Worm (Caenorhabditis elegans) whole organism, L1 larva: ENCODE data around the gene set-15.

Experiments used
- C04F5.9 ChIP-seq: sonication (generic microtip); optimal IDR thresholded peaks from 2 replicates; lab custom pipeline; 2016; ENCODE audit warnings: missing genetic modification characterization, missing compliant biosample characterization
- C16A3.4 ChIP-seq: fragments of 150-350 bp; optimal IDR thresholded peaks from 2 replicates; lab custom pipeline; 2014; ENCODE audit warnings: missing biosample characterization, missing genetic modification characterization
- C34B4.2 ChIP-seq: sonication (generic microtip); optimal IDR thresholded peaks from 2 replicates; lab custom pipeline; 2017; ENCODE audit warnings: mild to moderate bottlenecking, missing genetic modification characterization, missing compliant biosample characterization
- F16B12.6 ChIP-seq: fragments of 150-350 bp; optimal IDR thresholded peaks from 2 replicates; lab custom pipeline; 2014; ENCODE audit warnings: missing biosample characterization, missing genetic modification characterization
- Y116A8C.19 ChIP-seq: sonication (generic microtip); optimal IDR thresholded peaks from 2 replicates; lab custom pipeline; 2016; ENCODE audit warnings: missing compliant biosample characterization, missing genetic modification characterization, borderline replicate concordance
- aha-1 ChIP-seq: fragments of 150-350 bp; optimal IDR thresholded peaks from 2 replicates; lab custom pipeline; 2014; ENCODE audit warnings: missing biosample characterization, missing genetic modification characterization
- alr-1 ChIP-seq: fragments of 200-800 bp; sonication (Bioruptor generic); optimal IDR thresholded peaks from 2 replicates; lab custom pipeline; 2018; ENCODE audit warnings: borderline replicate concordance, mild to moderate bottlenecking, missing genetic modification characterization, missing compliant biosample characterization
- aly-2 ChIP-seq: fragments of 150-350 bp; optimal IDR thresholded peaks from 2 replicates; lab custom pipeline; 2014; ENCODE audit warnings: missing biosample characterization, missing genetic modification characterization
- ama-1 ChIP-seq: fragments of 150-350 bp; optimal IDR thresholded peaks from 2 replicates; lab custom pipeline; 2014
- blmp-1 ChIP-seq: fragments of 150-350 bp; optimal IDR thresholded peaks from 2 replicates; lab custom pipeline; 2014; ENCODE audit warnings: missing biosample characterization, missing genetic modification characterization
- ceh-8 ChIP-seq: fragments of 200-800 bp; sonication (Bioruptor generic); optimal IDR thresholded peaks from 2 replicates; lab custom pipeline; 2018; ENCODE audit warnings: mild to moderate bottlenecking, missing genetic modification characterization, moderate library complexity, missing compliant biosample characterization
- ceh-88 ChIP-seq: fragments of 200-800 bp; sonication (Bioruptor generic); IDR thresholded peaks from 2 replicates; pipeline ENCODE4 v1.3.6; 2022; ENCODE audit warnings: missing genetic modification characterization, missing compliant biosample characterization
- ces-1 ChIP-seq: fragments of 150-350 bp; optimal IDR thresholded peaks from 2 replicates; lab custom pipeline; 2014; ENCODE audit warnings: missing biosample characterization, missing genetic modification reagents, missing genetic modification characterization
- dpl-1 ChIP-seq, 3 experiments: fragments of 150-350 bp in 2 of 3; sonication (generic microtip) in 1 of 3; optimal IDR thresholded peaks; 2 replicates each; lab custom pipeline; 2014 to 2017; ENCODE audit warnings: missing biosample characterization in 3 of 3, missing genetic modification characterization in 3 of 3, missing genetic modification reagents in 3 of 3
- efl-1 ChIP-seq, 4 experiments: fragments of 150-350 bp; optimal IDR thresholded peaks in 3 of 4; peaks in 1 of 4; 1 replicate in 1 of 4; 2 replicates in 3 of 4; lab custom pipeline; 2014; ENCODE audit warnings: missing biosample characterization in 2 of 4, missing genetic modification characterization in 2 of 4, missing genetic modification reagents in 2 of 4
- egl-13 ChIP-seq: sonication (generic microtip); optimal IDR thresholded peaks from 2 replicates; lab custom pipeline; 2016; ENCODE audit warnings: missing genotype, missing genetic modification reagents, missing genetic modification characterization, missing compliant biosample characterization
- elt-3 ChIP-seq, 6 experiments: fragments of 150-350 bp in 1 of 6; sonication (generic microtip); optimal IDR thresholded peaks; 2 replicates each; lab custom pipeline; 2017 to 2018; ENCODE audit warnings: missing biosample characterization in 6 of 6, missing genetic modification characterization in 6 of 6, inconsistent platforms in 1 of 6
- ets-5 ChIP-seq: fragments of 200-800 bp; sonication (Bioruptor generic); IDR thresholded peaks from 2 replicates; pipeline ENCODE4 v1.3.6; 2022; ENCODE audit warnings: missing genetic modification characterization, missing compliant biosample characterization
- fkh-10 ChIP-seq: sonication (generic microtip); optimal IDR thresholded peaks from 2 replicates; lab custom pipeline; 2017; ENCODE audit warnings: missing biosample characterization, missing genetic modification reagents, missing genetic modification characterization
- fkh-4 ChIP-seq: sonication (generic microtip); optimal IDR thresholded peaks from 2 replicates; lab custom pipeline; 2016; ENCODE audit warnings: missing compliant biosample characterization, missing genetic modification characterization, borderline replicate concordance
- fkh-8 ChIP-seq: sonication (generic microtip); optimal IDR thresholded peaks from 2 replicates; lab custom pipeline; 2016; ENCODE audit warnings: mild to moderate bottlenecking, missing genetic modification characterization, missing compliant biosample characterization
- grh-1 ChIP-seq: fragments of 200-800 bp; sonication (Bioruptor generic); IDR thresholded peaks from 2 replicates; pipeline ENCODE4 v1.3.6; 2022; ENCODE audit warnings: missing genetic modification reagents, missing genetic modification characterization, missing compliant biosample characterization
- irx-1 ChIP-seq: sonication (generic microtip); optimal IDR thresholded peaks from 2 replicates; lab custom pipeline; 2016; ENCODE audit warnings: missing genetic modification characterization, missing compliant biosample characterization
- jun-1 ChIP-seq: fragments of 150-350 bp; optimal IDR thresholded peaks from 2 replicates; lab custom pipeline; 2014; ENCODE audit warnings: missing biosample characterization, missing genetic modification reagents, missing genetic modification characterization
- lin-14 ChIP-seq: fragments of 200-800 bp; sonication (Bioruptor generic); optimal IDR thresholded peaks from 2 replicates; lab custom pipeline; 2018; ENCODE audit warnings: mild to moderate bottlenecking, missing genetic modification characterization, moderate library complexity, missing compliant biosample characterization
- lin-39 ChIP-seq: fragments of 150-350 bp; optimal IDR thresholded peaks from 2 replicates; lab custom pipeline; 2014; ENCODE audit warnings: missing biosample characterization, missing genetic modification reagents, missing genetic modification characterization
- lir-3 ChIP-seq: sonication (generic microtip); optimal IDR thresholded peaks from 2 replicates; lab custom pipeline; 2016; ENCODE audit warnings: mild to moderate bottlenecking, missing genetic modification characterization, moderate library complexity, missing compliant biosample characterization; ENCODE audit not compliant: poor library complexity
- mdl-1 ChIP-seq, 2 experiments: fragments of 150-350 bp; optimal IDR thresholded peaks; 2 replicates each; lab custom pipeline; 2014 to 2017; ENCODE audit warnings: missing biosample characterization in 2 of 2, missing genetic modification characterization in 2 of 2, inconsistent platforms in 1 of 2
- mef-2 ChIP-seq: fragments of 150-350 bp; optimal IDR thresholded peaks from 2 replicates; lab custom pipeline; 2014; ENCODE audit warnings: missing biosample characterization, missing genetic modification characterization
- mep-1 ChIP-seq: fragments of 150-350 bp; optimal IDR thresholded peaks from 2 replicates; lab custom pipeline; 2014; ENCODE audit warnings: missing biosample characterization, missing genetic modification characterization
- nhr-12 ChIP-seq: sonication (generic microtip); optimal IDR thresholded peaks from 2 replicates; lab custom pipeline; 2017; ENCODE audit warnings: missing biosample characterization, missing genetic modification characterization
- nhr-19 ChIP-seq: fragments of 200-800 bp; sonication (Bioruptor generic); conservative IDR thresholded peaks from 2 replicates; pipeline ENCODE4 v1.3.6; 2022; ENCODE audit warnings: missing genetic modification characterization, missing compliant biosample characterization
- nhr-47 ChIP-seq: sonication (generic microtip); optimal IDR thresholded peaks from 2 replicates; lab custom pipeline; 2016; ENCODE audit warnings: mild to moderate bottlenecking, missing genetic modification characterization, moderate library complexity, missing compliant biosample characterization
- nhr-71 ChIP-seq: sonication (generic microtip); optimal IDR thresholded peaks from 2 replicates; lab custom pipeline; 2016; ENCODE audit warnings: mild to moderate bottlenecking, missing genetic modification characterization, moderate library complexity, missing compliant biosample characterization
- nhr-77 ChIP-seq: fragments of 150-350 bp; optimal IDR thresholded peaks from 2 replicates; lab custom pipeline; 2014; ENCODE audit warnings: missing biosample characterization, missing genetic modification characterization
- nhr-84 ChIP-seq: sonication (generic microtip); optimal IDR thresholded peaks from 2 replicates; lab custom pipeline; 2017; ENCODE audit warnings: missing biosample characterization, missing genetic modification characterization
- nhr-90 ChIP-seq: sonication (generic microtip); optimal IDR thresholded peaks from 2 replicates; lab custom pipeline; 2016; ENCODE audit warnings: mild to moderate bottlenecking, missing genetic modification characterization, missing compliant biosample characterization; ENCODE audit not compliant: poor library complexity
- pag-3 ChIP-seq: sonication (generic microtip); optimal IDR thresholded peaks from 2 replicates; lab custom pipeline; 2017; ENCODE audit warnings: missing genetic modification characterization, mild to moderate bottlenecking, missing compliant biosample characterization, antibody characterized with exemption, borderline replicate concordance; ENCODE audit not compliant: insufficient read depth
- pax-3 ChIP-seq: fragments of 200-800 bp; sonication (Bioruptor generic); optimal IDR thresholded peaks from 2 replicates; lab custom pipeline; 2018; ENCODE audit warnings: mild to moderate bottlenecking, missing genetic modification characterization, moderate library complexity, missing compliant biosample characterization
- snpc-4 ChIP-seq: fragments of 150-350 bp; optimal IDR thresholded peaks from 2 replicates; lab custom pipeline; 2014; ENCODE audit warnings: missing biosample characterization, missing genetic modification characterization
- sox-4 ChIP-seq: sonication (generic microtip); optimal IDR thresholded peaks from 2 replicates; lab custom pipeline; 2016; ENCODE audit warnings: missing genetic modification characterization, missing compliant biosample characterization
- sup-37 ChIP-seq: fragments of 200-800 bp; sonication (Bioruptor generic); optimal IDR thresholded peaks from 2 replicates; lab custom pipeline; 2018; ENCODE audit warnings: mild to moderate bottlenecking, missing genetic modification characterization, missing compliant biosample characterization
- swsn-7 ChIP-seq: sonication (generic microtip); optimal IDR thresholded peaks from 2 replicates; lab custom pipeline; 2016; ENCODE audit warnings: missing genetic modification characterization, missing compliant biosample characterization
- tbx-2 ChIP-seq: sonication (generic microtip); optimal IDR thresholded peaks from 2 replicates; lab custom pipeline; 2016; ENCODE audit warnings: missing genetic modification characterization, missing compliant biosample characterization
- tlp-1 ChIP-seq: fragments of 150-350 bp; optimal IDR thresholded peaks from 2 replicates; lab custom pipeline; 2014; ENCODE audit warnings: missing biosample characterization, missing genetic modification characterization
- unc-130 ChIP-seq: fragments of 150-350 bp; optimal IDR thresholded peaks from 2 replicates; lab custom pipeline; 2017; ENCODE audit warnings: missing biosample characterization, missing genetic modification characterization, inconsistent platforms
- unc-30 ChIP-seq: sonication (generic microtip); optimal IDR thresholded peaks from 2 replicates; lab custom pipeline; 2017; ENCODE audit warnings: missing biosample characterization, missing genetic modification characterization
- unc-86 ChIP-seq: sonication (generic microtip); optimal IDR thresholded peaks from 2 replicates; lab custom pipeline; 2016; ENCODE audit warnings: missing genetic modification characterization, missing compliant biosample characterization
- unc-98 ChIP-seq: fragments of 200-800 bp; sonication (Bioruptor generic); IDR thresholded peaks from 2 replicates; pipeline ENCODE4 v1.3.6; 2022; ENCODE audit warnings: missing genetic modification characterization, missing compliant biosample characterization
- vab-15 ChIP-seq: sonication (generic microtip); optimal IDR thresholded peaks from 2 replicates; lab custom pipeline; 2017; ENCODE audit warnings: missing genotype, mild to moderate bottlenecking, missing genetic modification characterization, missing compliant biosample characterization
- xbp-1 ChIP-seq: sonication (generic microtip); optimal IDR thresholded peaks from 2 replicates; lab custom pipeline; 2016; ENCODE audit warnings: missing genetic modification characterization, missing compliant biosample characterization
- zag-1 ChIP-seq: fragments of 150-350 bp; optimal IDR thresholded peaks from 2 replicates; lab custom pipeline; 2014; ENCODE audit warnings: missing biosample characterization, missing genetic modification characterization
- ztf-11 ChIP-seq, 2 experiments: sonication (generic microtip); optimal IDR thresholded peaks; 2 replicates each; lab custom pipeline; 2016 to 2017; ENCODE audit warnings: missing genetic modification characterization in 2 of 2, missing biosample characterization in 1 of 2, missing compliant biosample characterization in 1 of 2

The set-15 gene

ce11 chrIV:4745422-4745821, 34.6 kb downstream of the set-15 start, which contains the start of gene timm-17B.1:
timm-17B.1 (minus strand) TSS chrIV:4745492.
- TF ChIP-seq elt-3 (tag; optimal IDR thresholded peaks at IDR 0.05; lab: Kevin White, UChicago) (peak in 2 of 6 experiments; percentile 25 to 45), ztf-11 (tag; optimal IDR thresholded peaks at IDR 0.05; lab: Kevin White, UChicago) (peak in 1 of 2 experiments; percentile 44), vab-15 (tag; lab: Kevin White, UChicago) (no peak), nhr-19 (GFP tag; lab: Robert Waterston, UW) (peak; percentile 82), sup-37 (GFP tag; lab: Kevin White, UChicago) (no peak), zag-1 (tag; lab: Kevin White, UChicago) (no peak), snpc-4 (tag; lab: Kevin White, UChicago) (peak; percentile 67), sox-4 (peak; percentile 44), ceh-8 (no peak), blmp-1 (tag; lab: Kevin White, UChicago) (no peak), pag-3 (tag; lab: Kevin White, UChicago) (no peak), mef-2 (tag; lab: Kevin White, UChicago) (no peak), aha-1 (tag; lab: Kevin White, UChicago) (no peak), nhr-47 (tag; lab: Kevin White, UChicago) (peak; percentile 88), aly-2 (tag; lab: Kevin White, UChicago) (peak; percentile 50), tlp-1 (tag; lab: Kevin White, UChicago) (no peak), mep-1 (tag; lab: Kevin White, UChicago) (peak; percentile 93), efl-1 (optimal IDR thresholded peaks at IDR 0.05; lab: Kevin White, UChicago) (peak; percentile 71 to 79), efl-1 (GFP tag; optimal IDR thresholded peaks at IDR 0.05 in 1 of 2; lab: Kevin White, UChicago) (peak; percentile 76 to 97), mdl-1 (tag; optimal IDR thresholded peaks at IDR 0.05; lab: Kevin White, UChicago) (peak in 1 of 2 experiments; percentile 56), unc-98 (GFP tag; lab: Robert Waterston, UW) (no peak), unc-86 (peak; percentile 48), fkh-4 (tag; lab: Kevin White, UChicago) (no peak), irx-1 (peak; percentile 69), lin-14 (GFP tag; lab: Kevin White, UChicago) (no peak), lin-39 (tag; lab: Kevin White, UChicago) (peak; percentile 91), F16B12.6 (peak; percentile 55), jun-1 (peak; percentile 39), fkh-8 (tag; lab: Kevin White, UChicago) (peak; percentile 11), tbx-2 (tag; lab: Kevin White, UChicago) (peak; percentile 73), nhr-84 (tag; lab: Kevin White, UChicago) (no peak), ces-1 (GFP tag; lab: Kevin White, UChicago) (no peak), pax-3 (tag; lab: Kevin White, UChicago) (no peak), Y116A8C.19 (tag; lab: Kevin White, UChicago) (no peak), unc-130 (tag; lab: Kevin White, UChicago) (no peak), ceh-88 (GFP tag; lab: Robert Waterston, UW) (no peak), nhr-90 (tag; lab: Kevin White, UChicago) (peak; percentile 76), C16A3.4 (tag; lab: Kevin White, UChicago) (peak; percentile 79), nhr-12 (no peak), dpl-1 (GFP tag; optimal IDR thresholded peaks at IDR 0.05; lab: Kevin White, UChicago) (peak; percentile 73 to 81 (median 81)), nhr-71 (peak; percentile 84), fkh-10 (GFP tag; lab: Kevin White, UChicago) (no peak), C04F5.9 (peak; percentile 5), xbp-1 (tag; lab: Kevin White, UChicago) (peak; percentile 81), unc-30 (tag; lab: Kevin White, UChicago) (no peak), ama-1 (no peak), alr-1 (tag; lab: Kevin White, UChicago) (no peak), lir-3 (tag; lab: Kevin White, UChicago) (peak; percentile 45), nhr-77 (peak; percentile 16), grh-1 (GFP tag; lab: Robert Waterston, UW) (peak; percentile 63), ets-5 (GFP tag; lab: Robert Waterston, UW) (no peak), C34B4.2 (tag; lab: Kevin White, UChicago) (no peak), egl-13 (peak; percentile 58), swsn-7 (tag; lab: Kevin White, UChicago) (peak; percentile 82)
